Worm (Caenorhabditis elegans) whole organism, L4 larva: ENCODE measurements around the gene srj-44.

Experiments used
- F10B5.3 ChIP-seq: sonication (generic microtip); optimal IDR thresholded peaks from 2 replicates; lab custom pipeline; 2016; ENCODE audit warnings: mild to moderate bottlenecking, missing genetic modification characterization, missing compliant biosample characterization
- F26F4.8 ChIP-seq: fragments of 200-800 bp; sonication (Bioruptor generic); conservative IDR thresholded peaks from 2 replicates; pipeline ENCODE4 v1.3.6; 2022; ENCODE audit warnings: missing genetic modification characterization, missing compliant biosample characterization
- Y48G9A.11 ChIP-seq: fragments of 200-800 bp; sonication (Bioruptor generic); IDR thresholded peaks from 2 replicates; pipeline ENCODE4 v1.3.6; 2022; ENCODE audit warnings: missing genetic modification reagents, missing genetic modification characterization, missing compliant biosample characterization
- aha-1 ChIP-seq: fragments of 150-350 bp; peaks from one replicate; lab custom pipeline; 2014; ENCODE audit warnings: missing biosample characterization, missing genetic modification characterization
- ama-1 ChIP-seq: fragments of 150-350 bp; optimal IDR thresholded peaks from 2 replicates; lab custom pipeline; 2014; ENCODE audit warnings: inconsistent platforms, mixed read lengths
- arid-1 ChIP-seq: fragments of 200-800 bp; sonication (Bioruptor generic); conservative IDR thresholded peaks from 2 replicates; pipeline ENCODE4 v1.3.6; 2022; ENCODE audit warnings: missing genetic modification reagents, missing genetic modification characterization, missing compliant biosample characterization
- ceh-20 ChIP-seq: fragments of 200-800 bp; sonication (Bioruptor generic); IDR thresholded peaks from 2 replicates; pipeline ENCODE4 v1.3.6; 2022; ENCODE audit warnings: missing genetic modification reagents, missing genetic modification characterization, missing compliant biosample characterization
- daf-12 ChIP-seq: fragments of 150-350 bp; optimal IDR thresholded peaks from 2 replicates; lab custom pipeline; 2014; ENCODE audit warnings: missing biosample characterization, missing genetic modification reagents, missing genetic modification characterization
- daf-19 ChIP-seq: fragments of 200-800 bp; sonication (Bioruptor generic); conservative IDR thresholded peaks from 2 replicates; pipeline ENCODE4 v1.3.6; 2022; ENCODE audit warnings: missing genetic modification characterization, missing compliant biosample characterization
- dmd-8 ChIP-seq: fragments of 200-800 bp; sonication (Bioruptor generic); IDR thresholded peaks from 2 replicates; pipeline ENCODE4 v1.3.6; 2022; ENCODE audit warnings: missing genetic modification characterization, missing compliant biosample characterization
- dmd-9 ChIP-seq: fragments of 200-800 bp; sonication (Bioruptor generic); IDR thresholded peaks from 2 replicates; pipeline ENCODE4 v1.3.6; 2022; ENCODE audit warnings: missing genetic modification reagents, missing genetic modification characterization, missing compliant biosample characterization
- duxl-1 ChIP-seq: sonication (generic microtip); optimal IDR thresholded peaks from 2 replicates; lab custom pipeline; 2016; ENCODE audit warnings: mild to moderate bottlenecking, missing genetic modification characterization, moderate library complexity, missing compliant biosample characterization; ENCODE audit not compliant: poor library complexity
- gei-8 ChIP-seq: fragments of 200-800 bp; sonication (Bioruptor generic); optimal IDR thresholded peaks from 2 replicates; lab custom pipeline; 2018; ENCODE audit warnings: mild to moderate bottlenecking, missing genetic modification characterization, missing compliant biosample characterization
- hif-1 ChIP-seq, 2 experiments: sonication (generic microtip); optimal IDR thresholded peaks; 2 replicates each; lab custom pipeline; 2016 to 2017; ENCODE audit warnings: missing compliant biosample characterization in 2 of 2, missing genetic modification characterization in 2 of 2, missing genetic modification reagents in 2 of 2, missing genotype in 2 of 2, mild to moderate bottlenecking in 1 of 2
- lim-7 ChIP-seq: fragments of 200-800 bp; sonication (Bioruptor generic); IDR thresholded peaks from 2 replicates; pipeline ENCODE4 v1.3.6; 2022; ENCODE audit warnings: missing genetic modification characterization, missing compliant biosample characterization
- lin-1 ChIP-seq: fragments of 200-800 bp; sonication (Bioruptor generic); IDR thresholded peaks from 2 replicates; pipeline ENCODE4 v1.3.6; 2022; ENCODE audit warnings: missing genetic modification reagents, missing genetic modification characterization, missing compliant biosample characterization
- lin-38 ChIP-seq: fragments of 200-800 bp; sonication (Bioruptor generic); IDR thresholded peaks from 2 replicates; pipeline ENCODE4 v1.3.6; 2022; ENCODE audit warnings: missing genetic modification reagents, missing genetic modification characterization, missing compliant biosample characterization
- lin-39 ChIP-seq: fragments of 150-350 bp; optimal IDR thresholded peaks from 2 replicates; lab custom pipeline; 2014; ENCODE audit warnings: missing biosample characterization, missing genetic modification reagents, missing genetic modification characterization
- madf-9 ChIP-seq: fragments of 200-800 bp; sonication (Bioruptor generic); conservative IDR thresholded peaks from 2 replicates; pipeline ENCODE4 v1.3.6; 2022; ENCODE audit warnings: missing genetic modification reagents, missing genetic modification characterization, missing compliant biosample characterization
- mdl-1 ChIP-seq, 2 experiments: fragments of 150-350 bp in 1 of 2; sonication (generic microtip) in 1 of 2; optimal IDR thresholded peaks; 2 replicates each; lab custom pipeline; 2014 to 2017; ENCODE audit warnings: missing biosample characterization in 2 of 2, missing genetic modification characterization in 2 of 2
- mes-2 ChIP-seq: sonication (generic microtip); optimal IDR thresholded peaks from 2 replicates; lab custom pipeline; 2016; ENCODE audit warnings: missing genotype, mild to moderate bottlenecking, missing genetic modification characterization, missing compliant biosample characterization; ENCODE audit not compliant: poor library complexity, severe bottlenecking
- nhr-10 ChIP-seq: fragments of 150-350 bp; optimal IDR thresholded peaks from 2 replicates; lab custom pipeline; 2014; ENCODE audit warnings: missing biosample characterization, missing genetic modification characterization
- nhr-102 ChIP-seq: sonication (generic microtip); optimal IDR thresholded peaks from 2 replicates; lab custom pipeline; 2016; ENCODE audit warnings: mild to moderate bottlenecking, missing genetic modification characterization, moderate library complexity, missing compliant biosample characterization
- nhr-111 ChIP-seq: fragments of 200-800 bp; sonication (Bioruptor generic); optimal IDR thresholded peaks from 2 replicates; lab custom pipeline; 2018; ENCODE audit warnings: mild to moderate bottlenecking, missing genetic modification characterization, missing compliant biosample characterization
- nhr-41 ChIP-seq: fragments of 200-800 bp; sonication (Bioruptor generic); IDR thresholded peaks from 2 replicates; pipeline ENCODE4 v1.3.6; 2022; ENCODE audit warnings: missing genetic modification reagents, missing genetic modification characterization, missing compliant biosample characterization
- nhr-77 ChIP-seq: fragments of 150-350 bp; optimal IDR thresholded peaks from 2 replicates; lab custom pipeline; 2014; ENCODE audit warnings: missing biosample characterization, missing genetic modification characterization
- php-3 ChIP-seq: fragments of 200-800 bp; sonication (Bioruptor generic); IDR thresholded peaks from 2 replicates; pipeline ENCODE4 v1.3.6; 2022; ENCODE audit warnings: missing genetic modification reagents, missing genetic modification characterization, missing compliant biosample characterization
- pqm-1 ChIP-seq: sonication (generic microtip); optimal IDR thresholded peaks from 2 replicates; lab custom pipeline; 2017; ENCODE audit warnings: missing biosample characterization, missing genetic modification characterization
- rbr-2 ChIP-seq: sonication (generic microtip); optimal IDR thresholded peaks from 2 replicates; lab custom pipeline; 2016; ENCODE audit warnings: missing genotype, missing genetic modification characterization, missing compliant biosample characterization
- set-16 ChIP-seq: fragments of 200-800 bp; sonication (Bioruptor generic); IDR thresholded peaks from 2 replicates; pipeline ENCODE4 v1.3.6; 2022; ENCODE audit warnings: missing genetic modification reagents, missing genetic modification characterization, missing compliant biosample characterization
- snpc-1.2 ChIP-seq: fragments of 200-800 bp; sonication (Bioruptor generic); IDR thresholded peaks from 2 replicates; pipeline ENCODE4 v1.3.6; 2022; ENCODE audit warnings: missing genetic modification reagents, missing genetic modification characterization, missing compliant biosample characterization
- unc-62 ChIP-seq, 3 experiments: fragments of 150-350 bp in 1 of 3; sonication (generic microtip); optimal IDR thresholded peaks in 2 of 3; peaks in 1 of 3; 1 replicate in 1 of 3; 2 replicates in 2 of 3; lab custom pipeline; 2014 to 2017; ENCODE audit warnings: missing biosample characterization in 3 of 3, missing genetic modification characterization in 3 of 3, missing genetic modification reagents in 3 of 3, missing genotype in 1 of 3
- zfp-2 ChIP-seq: sonication (generic microtip); optimal IDR thresholded peaks from 2 replicates; lab custom pipeline; 2016; ENCODE audit warnings: mild to moderate bottlenecking, missing genetic modification characterization, missing compliant biosample characterization
- zfp-3 ChIP-seq: fragments of 200-800 bp; sonication (Bioruptor generic); conservative IDR thresholded peaks from 2 replicates; pipeline ENCODE4 v1.3.6; 2022; ENCODE audit warnings: missing genetic modification reagents, missing genetic modification characterization, missing compliant biosample characterization
- ztf-7 ChIP-seq: fragments of 150-350 bp; optimal IDR thresholded peaks from 2 replicates; lab custom pipeline; 2014; ENCODE audit warnings: missing biosample characterization, missing genetic modification characterization

The srj-44 gene

DNA sequence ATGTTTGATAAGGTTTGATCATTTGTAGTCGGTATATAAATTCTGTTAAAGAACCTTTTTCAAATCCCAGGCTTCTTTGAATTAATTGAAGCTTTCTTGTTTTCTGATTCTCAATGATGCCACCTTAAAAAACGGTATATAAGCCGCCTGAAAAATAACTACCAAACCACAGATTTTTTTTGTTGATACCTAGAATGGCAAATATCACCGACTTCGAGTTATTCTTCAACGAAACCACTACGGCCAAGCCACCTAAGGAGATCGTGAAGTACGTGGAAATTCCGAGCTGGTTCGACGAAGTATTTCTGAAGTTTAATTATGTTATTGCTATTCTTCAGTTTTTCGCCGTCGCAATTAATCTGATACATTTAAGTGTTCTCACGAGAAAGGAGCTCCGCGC is 14.9 kb downstream of the srj-44 start, which contains the start of gene srw-2:
Gene srw-2 (plus strand): TSS at position 62 of the 400 bp plus-strand sequence.
- TF ChIP-seq unc-62 (GFP tag; optimal IDR thresholded peaks at IDR 0.05 in 1 of 2; lab: Kevin White, UChicago) (peak in 1 of 2 experiments; percentile 90), unc-62 (tag; optimal IDR thresholded peaks at IDR 0.05; lab: Kevin White, UChicago) (no peak), gei-8 (GFP tag; lab: Kevin White, UChicago) (no peak), set-16 (GFP tag; lab: Robert Waterston, UW) (no peak), lin-38 (GFP tag; lab: Robert Waterston, UW) (no peak), lin-1 (GFP tag; lab: Robert Waterston, UW) (no peak), php-3 (GFP tag; lab: Robert Waterston, UW) (no peak)

DNA sequence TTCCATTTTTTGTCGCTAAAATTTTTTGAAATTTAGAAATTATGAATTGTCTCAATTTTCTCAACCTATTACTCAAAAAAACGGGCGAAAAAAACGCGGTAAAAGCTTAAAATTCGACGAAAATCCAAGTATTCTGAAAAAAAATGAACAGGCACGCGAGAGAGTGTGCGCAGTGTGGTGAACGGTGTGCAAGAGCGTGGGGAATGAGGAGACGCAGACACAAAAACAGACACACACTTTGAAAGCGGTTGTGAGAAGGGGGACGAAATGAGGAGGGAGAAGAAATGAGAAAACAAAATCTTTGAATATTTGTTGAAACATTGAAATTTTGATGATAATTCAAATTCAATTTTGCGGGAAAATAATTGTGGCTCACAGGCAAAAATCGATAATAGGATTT is 18.9 kb downstream of the srj-44 start, which contains the start of gene T03D3.5:
Gene T03D3.5 (minus strand): TSS at position 21 of the 400 bp plus-strand sequence.
- TF ChIP-seq ceh-20 (GFP tag; lab: Robert Waterston, UW) (no peak), dmd-9 (no peak), lin-38 (GFP tag; lab: Robert Waterston, UW) (no peak), ama-1 (lab: Kevin White, UChicago) (no peak), madf-9 (GFP tag; lab: Robert Waterston, UW) (no peak), arid-1 (no peak), ztf-7 (tag; lab: Kevin White, UChicago) (no peak), duxl-1 (tag; lab: Kevin White, UChicago) (peak; percentile 50)

DNA sequence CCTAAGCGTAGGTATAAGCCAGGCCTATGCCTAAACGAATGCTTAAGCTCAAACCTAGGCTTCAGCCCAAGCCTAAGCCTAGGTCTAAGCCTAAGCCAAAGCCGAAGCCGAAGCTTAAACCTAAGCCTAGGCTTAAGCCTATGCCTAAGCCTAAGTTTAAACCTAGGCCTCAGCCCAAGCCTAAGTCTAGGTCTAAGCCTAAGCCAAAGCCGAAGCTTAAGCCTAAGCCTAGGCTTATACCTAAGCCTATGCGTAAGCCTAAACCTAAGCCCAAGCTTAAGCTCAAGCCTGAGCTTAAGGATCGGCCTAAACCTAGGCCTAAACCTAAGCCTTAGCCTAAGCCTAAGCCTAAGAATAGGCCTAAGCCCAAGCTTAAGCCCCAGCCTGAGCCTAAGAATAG is 19.7 kb downstream of the srj-44 start:
- TF ChIP-seq pqm-1 (tag; lab: Kevin White, UChicago): no peak
- no peak for TF ChIP-seq lin-39 (tag; lab: Kevin White, UChicago)
- no peak for TF ChIP-seq zfp-3 (GFP tag; lab: Robert Waterston, UW)
- TF ChIP-seq hif-1 (tag; optimal IDR thresholded peaks at IDR 0.05; lab: Kevin White, UChicago): no peak
- no peak for TF ChIP-seq daf-12 (tag; lab: Kevin White, UChicago)
- TF ChIP-seq daf-19 (GFP tag; lab: Robert Waterston, UW): no peak
- no peak for TF ChIP-seq nhr-10 (tag; lab: Kevin White, UChicago)
- TF ChIP-seq, all 104 proteins: peak for 0

DNA sequence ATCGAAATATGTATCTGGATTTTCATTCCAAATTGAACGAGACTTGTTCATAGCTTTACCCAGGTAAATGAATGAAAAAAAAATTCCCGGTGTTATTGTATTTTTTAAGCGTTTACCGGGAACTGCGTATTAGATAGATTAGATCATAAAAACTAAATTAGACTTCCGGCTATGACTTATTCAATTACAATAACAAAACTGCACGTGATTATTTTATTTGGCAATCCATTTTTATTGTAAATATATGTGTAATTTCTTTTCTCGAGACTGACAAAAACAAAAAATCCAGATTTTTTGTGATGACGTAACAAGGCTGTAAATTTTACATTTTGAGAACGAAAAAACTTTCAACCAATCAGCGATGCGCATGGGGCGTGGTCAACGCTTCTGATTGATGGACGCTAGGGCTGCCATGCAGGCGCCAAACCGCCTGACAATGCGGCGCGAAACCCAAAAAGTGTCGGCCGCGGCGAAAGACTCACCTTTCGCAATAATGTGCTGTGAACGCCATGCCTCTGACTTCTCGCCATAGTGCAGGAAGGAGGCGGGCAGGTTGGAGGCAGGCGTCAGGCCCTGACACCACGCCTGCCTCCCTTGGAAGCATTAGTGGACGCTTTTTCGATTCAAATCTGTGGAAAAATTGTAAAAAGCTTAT is 23.9 kb downstream of the srj-44 start, which contains the start of gene srh-36:
Gene srh-36 (minus strand): TSS at position 51 of the 655 bp plus-strand sequence.
- TF ChIP-seq snpc-1.2 (GFP tag; lab: Robert Waterston, UW) (0 out of 2 replicates have a peak, but pooled peaks have one; percentile 32), hif-1 (tag; optimal IDR thresholded peaks at IDR 0.05; lab: Kevin White, UChicago) (no peak), aha-1 (tag; lab: Kevin White, UChicago) (peak; percentile 8), nhr-41 (GFP tag; lab: Robert Waterston, UW) (no peak), set-16 (GFP tag; lab: Robert Waterston, UW) (peak; percentile 73), F26F4.8 (GFP tag; lab: Robert Waterston, UW) (0 out of 2 replicates have a peak, but pooled peaks have one; percentile 35), mes-2 (tag; lab: Kevin White, UChicago) (no peak)

DNA sequence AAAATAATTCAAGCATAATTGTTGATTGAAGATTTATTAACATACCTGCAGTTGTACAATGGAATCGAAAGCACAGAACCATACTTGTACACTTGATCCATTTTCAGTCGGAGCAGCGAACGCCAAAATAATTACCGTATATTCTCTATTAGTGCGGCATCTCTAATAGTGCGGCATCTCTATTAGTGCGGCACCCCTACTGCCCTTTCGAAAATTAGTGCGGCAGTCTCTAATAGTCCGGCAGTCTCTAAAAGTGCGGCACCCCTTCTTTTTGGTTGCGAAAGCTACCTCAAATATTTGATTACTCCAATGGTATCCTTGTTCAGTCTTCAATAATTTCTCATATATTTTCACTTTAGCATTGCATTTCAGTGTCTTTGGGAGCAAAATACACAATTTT is 27.6 kb downstream of the srj-44 start, which contains the start of gene srt-34:
Gene srt-34 (minus strand): TSS at position 101 of the 400 bp plus-strand sequence.
- TF ChIP-seq nhr-111 (GFP tag; lab: Kevin White, UChicago) (no peak), aha-1 (tag; lab: Kevin White, UChicago) (no peak)

DNA sequence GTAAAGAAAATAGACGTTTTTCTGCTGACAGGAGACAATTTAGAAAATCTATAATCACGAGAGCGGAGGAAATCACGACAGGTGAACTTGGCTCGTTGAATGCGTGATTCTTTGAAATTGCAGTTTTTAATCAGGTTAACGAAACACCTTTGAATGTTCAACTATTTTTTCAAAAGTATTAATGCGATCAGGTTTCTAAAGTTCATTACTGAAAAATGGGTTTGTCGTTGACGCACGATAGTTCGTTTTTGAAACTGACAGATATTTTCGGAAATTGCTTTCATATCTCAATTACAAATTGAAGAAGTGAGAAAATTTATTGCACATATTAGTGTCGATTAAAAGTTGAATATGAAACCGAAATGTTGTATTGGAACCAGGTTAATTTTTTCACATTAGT is 29.7 kb downstream of the srj-44 start, which contains the start of gene F54E2.5:
Gene F54E2.5 (minus strand): TSS at position 101 of the 400 bp plus-strand sequence.
- no peak for TF ChIP-seq aha-1 (tag; lab: Kevin White, UChicago)
- no peak for TF ChIP-seq F10B5.3 (tag; lab: Kevin White, UChicago)
- TF ChIP-seq rbr-2: no peak
- TF ChIP-seq mes-2 (tag; lab: Kevin White, UChicago): no peak
- TF ChIP-seq nhr-102: no peak
- TF ChIP-seq arid-1: no peak
- TF ChIP-seq nhr-77 (tag; lab: Kevin White, UChicago): no peak
- no peak for TF ChIP-seq dmd-8 (GFP tag; lab: Robert Waterston, UW)
- no peak for TF ChIP-seq snpc-1.2 (GFP tag; lab: Robert Waterston, UW)
- no peak for TF ChIP-seq zfp-2 (tag; lab: Kevin White, UChicago)
- no peak for TF ChIP-seq zfp-3 (GFP tag; lab: Robert Waterston, UW)
- no peak for TF ChIP-seq lim-7 (GFP tag; lab: Robert Waterston, UW)
- TF ChIP-seq mdl-1 (tag; optimal IDR thresholded peaks at IDR 0.05; lab: Kevin White, UChicago): no peak
- TF ChIP-seq Y48G9A.11 (GFP tag; lab: Robert Waterston, UW): no peak
- TF ChIP-seq pqm-1 (tag; lab: Kevin White, UChicago): no peak
